Fruit fly (Drosophila melanogaster): Measurements from ENCODE around the gene beta-Man.
"Not testable (repeated sequence)": the region's sequence is repeated elsewhere in the genome, so short reads cannot be mapped to it uniquely, and the experiment has no call there.

Gene beta-Man

DNA sequence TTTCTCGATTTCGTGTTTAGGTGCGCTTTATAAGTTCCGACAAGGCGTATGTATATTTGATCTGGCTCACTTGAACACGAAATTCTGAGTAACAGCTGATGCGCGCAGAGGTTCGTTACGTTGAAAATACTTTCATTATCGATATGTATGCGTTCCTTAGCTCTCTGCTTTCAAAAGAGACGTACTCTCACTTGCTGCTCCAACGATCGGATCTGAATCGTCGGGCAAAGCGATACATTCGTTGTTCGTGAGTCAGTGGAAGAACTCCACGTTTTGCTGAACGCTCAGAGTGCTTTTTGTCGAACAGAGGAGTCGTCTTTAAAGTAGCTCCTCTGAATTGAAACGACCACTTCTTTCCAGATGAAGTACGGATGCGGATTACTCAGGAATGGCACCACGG lies at the start of gene beta-Man:
Gene beta-Man (plus strand): TSS at position 152 of the 400 bp plus-strand sequence.
- peak; percentile 76 for TF ChIP-seq CG17801 (GFP tag; optimal IDR thresholded peaks at IDR 0.05; ENCODE audit: partially characterized antibody)

DNA sequence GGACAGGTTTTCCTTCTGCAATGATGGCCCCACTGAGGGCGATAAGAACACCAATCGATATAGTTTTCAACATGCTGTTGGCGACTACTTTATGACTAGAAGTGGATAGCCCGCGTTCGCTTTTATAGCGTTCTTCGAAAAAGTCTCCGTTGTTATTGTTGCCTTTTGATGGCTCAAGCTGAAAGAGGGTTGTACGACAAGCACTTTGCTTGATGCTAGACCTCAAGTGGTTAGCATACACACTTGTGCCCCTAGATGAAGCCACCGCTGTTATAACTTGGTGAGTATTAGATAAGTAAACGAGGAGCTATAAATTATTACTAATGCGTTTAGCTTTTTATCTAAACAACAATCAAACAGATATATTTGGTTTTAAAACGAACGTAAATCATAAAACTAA lies 34.9 kb upstream of the beta-Man start, which contains the start of gene CG40198:
Gene CG40198 (minus strand): TSS at position 101 of the 400 bp plus-strand sequence.
- TF ChIP-seq CG17801 (GFP tag; optimal IDR thresholded peaks at IDR 0.05; ENCODE audit: partially characterized antibody) = no peak

DNA sequence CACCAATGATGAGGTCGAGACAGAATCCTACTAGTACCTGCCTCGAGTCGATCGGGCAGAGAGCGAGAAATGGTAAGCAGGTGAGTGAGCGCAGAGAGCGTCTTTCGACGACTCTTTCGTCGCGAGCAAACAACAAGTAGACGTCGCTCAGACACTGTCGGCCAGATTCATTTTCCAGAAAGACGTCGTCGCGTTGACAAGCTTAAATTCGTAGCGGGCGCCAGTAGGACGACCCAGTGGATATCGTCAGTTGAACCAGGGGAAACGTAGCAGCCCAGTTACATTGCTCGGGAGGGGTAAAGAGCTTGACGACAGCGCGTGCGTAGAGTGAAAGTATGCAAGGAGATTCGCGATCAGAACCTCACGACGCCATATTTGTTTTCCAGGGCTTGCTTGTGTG lies 22.5 kb upstream of the beta-Man start, which contains the start of gene CG12581:
Gene CG12581 (plus strand): TSS at position 163 of the 400 bp plus-strand sequence.
- TF ChIP-seq CG17801 (GFP tag; optimal IDR thresholded peaks at IDR 0.05; ENCODE audit: partially characterized antibody) = no peak

DNA sequence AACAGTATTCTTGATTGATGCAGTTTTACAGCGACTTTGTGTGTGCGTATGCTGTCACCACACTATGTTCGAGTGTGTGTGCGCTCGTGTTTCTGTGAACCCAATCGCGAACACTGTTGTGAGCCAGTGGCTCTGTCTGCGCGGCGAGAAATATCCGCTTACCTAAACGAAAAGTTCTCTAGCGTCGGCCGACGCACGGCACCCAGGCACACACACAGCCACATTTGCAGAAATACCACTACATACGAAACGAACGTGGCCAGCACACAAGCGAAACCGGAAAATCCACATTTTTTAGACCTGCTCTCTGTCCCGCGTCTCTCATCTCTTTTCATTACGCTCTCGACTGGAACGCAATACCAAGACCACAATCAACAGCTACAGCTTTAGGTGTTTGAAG lies 22.0 kb upstream of the beta-Man start:
- no peak for TF ChIP-seq CG17801 (GFP tag; optimal IDR thresholded peaks at IDR 0.05; ENCODE audit: partially characterized antibody)

DNA sequence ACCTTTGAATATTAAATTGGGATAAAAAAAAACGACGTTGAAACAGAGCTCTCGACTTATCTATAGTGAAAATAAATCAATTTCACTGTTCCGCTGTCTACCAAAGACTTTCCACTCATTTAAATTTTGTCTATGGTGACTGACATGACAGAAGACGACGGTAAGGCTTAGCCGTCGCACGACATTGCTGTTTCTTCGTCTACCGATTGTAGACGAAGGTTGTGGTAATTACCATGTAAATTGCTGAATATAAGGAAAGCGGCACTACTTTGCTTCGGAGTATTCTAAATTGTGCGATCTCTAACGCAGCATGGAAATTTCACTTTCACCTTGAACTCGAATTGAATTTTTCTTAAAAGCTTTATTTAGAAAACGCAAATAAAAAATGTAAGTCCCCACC lies 20.3 kb upstream of the beta-Man start:
- TF ChIP-seq CG17801 (GFP tag; optimal IDR thresholded peaks at IDR 0.05; ENCODE audit: partially characterized antibody) = no peak

DNA sequence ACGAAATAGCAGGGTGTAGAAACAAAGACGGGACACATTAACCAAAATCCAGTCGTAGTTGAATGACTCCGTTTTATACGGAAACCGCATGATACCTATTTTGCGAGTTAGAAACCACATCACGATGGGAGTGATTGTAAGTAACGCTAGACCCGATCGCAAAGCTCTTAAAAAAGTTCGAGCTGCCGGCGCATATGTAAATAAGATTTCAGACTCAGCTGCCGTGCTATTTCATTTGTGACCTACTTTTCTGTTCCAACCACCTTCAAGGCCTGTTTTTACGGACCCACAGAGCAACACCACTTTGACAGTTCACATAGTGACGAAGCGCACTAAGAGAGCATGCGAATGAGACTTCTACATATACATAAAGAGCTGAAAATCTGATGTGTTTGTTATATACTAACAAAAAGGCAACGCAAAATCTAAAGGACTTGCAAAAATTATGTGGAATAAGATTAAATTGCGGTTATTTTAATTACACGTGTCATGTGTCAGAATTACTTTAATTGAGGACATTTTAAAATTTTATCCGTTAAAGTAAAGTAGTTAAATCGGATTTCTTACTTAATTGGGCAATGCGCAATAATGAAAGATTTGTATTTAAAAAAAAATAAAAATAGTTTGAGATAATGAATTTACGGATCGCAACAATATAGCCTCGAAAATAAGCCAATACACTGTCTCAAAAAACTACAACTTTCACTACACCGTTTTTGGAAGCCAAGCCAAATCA lies 18.1 kb upstream of the beta-Man start:
- TF ChIP-seq CG17801 (GFP tag; optimal IDR thresholded peaks at IDR 0.05; ENCODE audit: partially characterized antibody) = no peak

DNA sequence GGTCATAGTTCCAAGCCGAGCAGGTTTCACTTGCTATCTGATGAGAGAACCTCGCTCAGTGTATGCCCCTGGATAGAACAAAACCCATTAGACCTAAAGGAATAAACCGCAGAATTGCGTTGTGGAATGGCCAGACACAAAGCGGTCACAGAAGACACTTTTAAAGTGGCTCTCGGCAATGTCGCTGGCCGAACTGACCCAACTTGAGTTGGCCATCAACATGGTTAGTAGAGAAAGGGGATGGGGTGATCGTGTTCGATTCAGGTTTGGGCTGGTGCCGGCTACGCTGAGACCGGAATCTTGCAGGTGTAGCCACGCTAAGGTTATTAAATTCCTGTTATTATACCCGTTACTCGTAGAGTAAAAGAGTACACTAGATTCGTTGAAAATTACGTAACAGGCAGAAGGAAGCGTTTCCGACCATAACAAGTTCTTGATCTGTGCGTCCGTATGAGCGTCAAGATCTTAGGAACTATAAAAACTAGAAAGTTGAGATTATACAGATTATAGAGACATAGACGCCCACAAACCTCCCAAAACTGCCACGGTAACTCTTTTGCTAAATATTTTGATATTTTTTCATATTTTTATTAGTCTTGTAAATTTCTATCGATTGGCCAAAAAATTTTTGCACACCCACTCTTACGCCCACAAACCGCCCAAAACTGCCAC lies 16.3 kb upstream of the beta-Man start:
- TF ChIP-seq CG17801 (GFP tag; optimal IDR thresholded peaks at IDR 0.05; ENCODE audit: partially characterized antibody) = no peak

DNA sequence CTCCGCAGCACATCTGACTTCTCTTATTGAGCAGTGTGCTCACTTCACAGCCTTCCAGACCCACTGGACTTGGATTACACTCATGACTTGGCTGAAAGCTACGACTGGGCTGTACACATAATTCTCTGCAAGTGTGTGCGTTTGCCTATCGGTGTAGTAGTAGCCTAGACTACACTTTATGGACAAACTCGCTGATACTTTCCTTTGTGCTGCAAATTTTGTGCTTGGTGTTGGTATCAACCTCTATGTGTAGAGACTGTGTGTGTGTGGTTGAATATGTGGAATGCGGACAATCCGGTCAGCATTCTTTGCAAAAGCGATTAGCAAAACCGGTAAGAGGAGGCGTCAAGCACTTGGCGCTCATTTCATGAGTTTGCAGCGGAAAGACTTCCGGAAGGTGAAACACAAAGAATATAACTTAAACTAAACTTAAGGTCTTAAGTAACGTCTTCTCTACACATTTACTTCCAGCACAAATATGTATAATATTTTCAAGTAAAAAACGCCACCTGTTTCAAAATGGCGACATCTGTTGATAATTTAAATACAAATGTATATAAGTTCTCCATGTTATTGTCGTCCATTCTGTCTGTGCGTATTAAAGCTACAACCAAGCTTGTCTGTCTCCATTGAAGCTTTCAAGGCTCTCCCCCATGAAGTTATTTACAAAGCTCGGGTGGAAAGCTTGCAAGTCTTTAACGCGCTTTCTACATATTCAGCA lies 10.0 kb upstream of the beta-Man start:
- no peak for TF ChIP-seq CG17801 (GFP tag; optimal IDR thresholded peaks at IDR 0.05; ENCODE audit: partially characterized antibody)

DNA sequence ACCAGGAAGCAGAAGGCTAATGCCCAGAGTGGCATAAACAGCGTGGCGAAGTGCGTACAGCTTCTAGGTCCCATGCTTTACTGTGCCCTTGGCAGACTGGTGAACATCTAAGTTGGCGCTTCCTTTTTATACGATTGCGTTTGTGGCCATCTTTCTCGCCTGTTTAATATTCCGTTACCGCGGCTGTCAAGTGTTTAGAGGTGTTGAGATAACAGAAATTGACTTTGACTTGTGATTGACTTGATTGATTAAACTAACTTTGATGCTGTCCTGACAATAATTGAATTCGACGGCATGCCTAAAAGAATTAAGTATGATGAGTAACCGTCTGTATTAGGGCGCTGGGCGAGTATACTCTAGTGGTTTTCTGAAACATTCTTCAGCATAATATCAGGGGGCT lies 6.8 kb upstream of the beta-Man start, which contains the start of gene Dsk:
Gene Dsk (minus strand): TSS at position 101 of the 400 bp plus-strand sequence.
- no peak for TF ChIP-seq CG17801 (GFP tag; optimal IDR thresholded peaks at IDR 0.05; ENCODE audit: partially characterized antibody)

DNA sequence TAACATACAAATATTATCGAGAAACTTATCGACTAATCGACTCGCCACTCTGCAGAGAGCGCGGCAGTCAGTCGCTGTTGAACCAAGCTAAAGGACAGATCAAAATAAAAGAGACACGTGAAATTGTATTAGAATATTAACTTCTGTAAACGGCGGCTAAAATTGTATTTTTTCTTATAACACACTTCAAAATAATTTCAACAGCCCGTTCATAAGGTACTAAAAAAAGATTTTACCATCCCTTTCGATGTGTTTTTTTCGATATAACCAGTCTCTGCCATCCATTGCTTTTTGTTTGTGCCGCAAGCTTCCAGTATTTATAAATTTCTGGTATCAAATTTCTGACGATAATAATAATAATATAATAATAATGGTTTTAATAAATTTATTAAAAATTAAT lies 14.5 kb downstream of the beta-Man start, which contains the start of gene aux:
Gene aux (plus strand): TSS at position 301 of the 400 bp plus-strand sequence.
- not testable (repeated sequence) for TF ChIP-seq CG17801 (GFP tag; optimal IDR thresholded peaks at IDR 0.05; ENCODE audit: partially characterized antibody)

DNA sequence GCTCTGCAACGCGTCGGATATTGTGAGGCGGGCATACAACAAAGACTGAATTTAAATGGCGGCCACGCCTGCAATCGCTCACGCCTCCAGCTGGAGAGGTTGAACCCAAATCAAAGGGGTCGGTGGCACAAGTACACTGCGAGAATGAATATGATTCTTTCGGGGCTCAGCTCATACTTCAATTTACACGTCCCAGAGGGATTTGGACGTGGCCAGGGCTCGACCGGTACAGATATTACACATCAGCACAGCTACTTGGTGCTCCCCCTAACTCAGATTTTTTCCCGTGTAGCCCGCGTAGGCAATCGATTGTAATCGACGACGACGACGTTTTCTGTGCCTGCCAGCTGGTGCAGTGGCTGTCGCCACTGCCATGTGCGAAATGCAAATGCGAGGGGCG lies 17.0 kb downstream of the beta-Man start:
- no peak for TF ChIP-seq CG17801 (GFP tag; optimal IDR thresholded peaks at IDR 0.05; ENCODE audit: partially characterized antibody)

DNA sequence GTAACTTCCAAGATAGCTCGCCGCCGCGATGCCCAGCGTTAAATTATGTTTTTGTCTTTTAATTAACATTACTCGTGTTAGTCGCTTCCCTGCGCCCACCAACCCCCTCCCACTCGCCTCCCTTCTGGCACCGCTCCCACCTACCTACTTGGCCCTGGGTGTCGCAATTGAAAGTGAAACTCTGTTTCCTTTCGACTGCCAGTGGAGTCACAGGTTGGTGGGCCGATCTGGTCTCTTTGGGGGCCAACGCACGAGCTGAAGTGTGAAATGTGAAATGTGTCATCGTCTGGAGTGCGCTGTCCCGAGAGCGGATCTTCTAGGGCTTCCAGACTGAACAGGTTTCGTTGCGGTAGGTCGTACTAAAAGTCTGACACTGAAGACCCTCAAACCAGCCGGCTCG lies 17.6 kb downstream of the beta-Man start:
- no peak for TF ChIP-seq CG17801 (GFP tag; optimal IDR thresholded peaks at IDR 0.05; ENCODE audit: partially characterized antibody)

DNA sequence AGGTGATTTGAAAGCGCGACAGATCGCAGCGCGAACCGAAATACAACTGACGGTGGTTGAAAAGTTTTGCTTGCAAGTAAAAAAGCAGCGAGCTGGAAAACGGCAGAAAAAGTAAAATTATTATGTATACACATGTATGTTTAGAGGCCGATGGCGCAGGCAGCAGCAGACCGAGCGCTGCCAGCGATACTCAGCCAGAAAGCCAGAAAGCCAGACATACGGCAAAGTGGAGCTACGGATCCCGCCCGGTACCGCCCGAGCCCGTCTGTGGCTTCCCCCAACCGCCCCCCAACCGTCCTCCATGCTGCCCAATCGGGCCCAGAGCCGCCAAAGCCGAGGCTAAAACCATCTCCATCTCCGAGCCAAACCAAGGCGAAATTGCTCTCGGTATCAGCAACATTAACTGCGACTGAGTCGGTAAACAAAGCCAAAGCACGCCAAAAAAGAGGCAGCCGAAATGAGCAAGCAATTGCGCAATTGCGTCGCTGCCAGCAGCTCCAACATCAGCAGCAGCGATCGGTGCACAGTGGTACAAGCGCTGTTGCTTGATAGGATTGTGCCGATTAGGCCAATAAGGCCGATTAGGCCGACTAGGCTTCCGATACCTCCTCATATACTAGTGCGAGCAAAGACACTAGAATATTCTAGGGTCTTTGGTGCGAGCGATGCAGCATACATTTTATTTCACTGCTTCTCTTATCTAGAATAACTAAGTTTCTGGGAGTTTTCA lies 18.4 kb downstream of the beta-Man start, which contains the start of gene CG14636:
Gene CG14636 (minus strand): TSS at position 51 of the 730 bp plus-strand sequence.
- TF ChIP-seq CG17801 (GFP tag; optimal IDR thresholded peaks at IDR 0.05; ENCODE audit: partially characterized antibody) = peak; percentile 33

DNA sequence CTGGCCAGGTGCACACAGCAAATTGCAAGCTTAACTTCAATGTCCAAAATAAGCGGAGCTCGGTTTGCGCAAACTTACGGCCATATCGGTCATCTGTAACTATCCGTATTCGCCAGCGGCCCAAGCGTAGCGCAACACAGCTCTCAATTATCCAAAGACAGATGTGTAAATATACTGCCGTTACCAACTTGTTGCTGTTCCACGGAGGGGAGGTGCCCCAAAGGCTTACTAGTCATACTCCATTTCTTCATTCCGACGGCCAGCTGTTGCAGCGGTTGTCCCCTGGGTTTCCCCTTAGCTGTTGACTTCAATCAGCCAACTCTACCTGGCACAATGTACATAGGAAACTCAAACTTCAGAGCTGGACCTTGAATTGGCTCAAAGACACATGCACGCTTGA lies 23.0 kb downstream of the beta-Man start, which contains the start of gene CG31516:
Gene CG31516 (minus strand): TSS at position 101 of the 400 bp plus-strand sequence.
- TF ChIP-seq CG17801 (GFP tag; optimal IDR thresholded peaks at IDR 0.05; ENCODE audit: partially characterized antibody) = no peak

Data from ovary, adult (tissue).